Fruit fly (Drosophila melanogaster) whole organism, wandering third instar larva: Measurements from ENCODE around the gene Kdm3.

Experiments
- CG32264 ChIP-seq: fragments of 200-800 bp; sonication (Bioruptor generic); optimal IDR thresholded peaks from 2 replicates; lab custom pipeline; 2016; ENCODE audit warnings: missing biosample characterization, missing genetic modification characterization
- CrebA ChIP-seq: fragments of 200-800 bp; sonication (Bioruptor generic); optimal IDR thresholded peaks from 2 replicates; lab custom pipeline; 2016; ENCODE audit warnings: missing biosample characterization, mild to moderate bottlenecking, missing genetic modification characterization, borderline replicate concordance
- Dfd ChIP-seq: fragments of >200 bp; optimal IDR thresholded peaks from 2 replicates; lab custom pipeline; 2017; ENCODE audit warnings: missing biosample characterization, missing genetic modification characterization
- Dif ChIP-seq: fragments of 200-275, 200-300 bp; sonication (Bioruptor generic); optimal IDR thresholded peaks from 2 replicates; lab custom pipeline; 2018; ENCODE audit warnings: missing biosample characterization, missing genetic modification characterization; ENCODE audit not compliant: partially characterized antibody
- GATAd ChIP-seq: sonication (Bioruptor generic); optimal IDR thresholded peaks from 2 replicates; lab custom pipeline; 2016; ENCODE audit warnings: missing biosample characterization, missing genetic modification characterization
- Hnf4 ChIP-seq: fragments of 200-800 bp; sonication (Bioruptor generic); optimal IDR thresholded peaks from 2 replicates; lab custom pipeline; 2016; ENCODE audit warnings: missing biosample characterization, mild to moderate bottlenecking, missing genetic modification characterization
- Mio ChIP-seq: sonication (Bioruptor generic); optimal IDR thresholded peaks from 2 replicates; lab custom pipeline; 2016; ENCODE audit warnings: missing biosample characterization, missing genetic modification characterization
- Myc ChIP-seq: fragments of >200 bp; optimal IDR thresholded peaks from 2 replicates; lab custom pipeline; 2017
- Rel ChIP-seq, 2 experiments: fragments of 200-800 bp; sonication (Bioruptor generic) in 1 of 2; optimal IDR thresholded peaks; 2 replicates in 1 of 2; 3 replicates in 1 of 2; lab custom pipeline; 2016 to 2019; ENCODE audit warnings: mild to moderate bottlenecking in 2 of 2, missing biosample characterization in 2 of 2, missing genetic modification characterization in 2 of 2, moderate library complexity in 1 of 2
- Sp1 ChIP-seq: fragments of 200-800 bp; sonication (Bioruptor generic); optimal IDR thresholded peaks from 3 replicates; lab custom pipeline; 2019; ENCODE audit warnings: missing biosample characterization, mild to moderate bottlenecking, missing genetic modification characterization, moderate library complexity
- Vsx2 ChIP-seq: fragments of 200-300, 225-300 bp; sonication (Bioruptor generic); optimal IDR thresholded peaks from 2 replicates; lab custom pipeline; 2018; ENCODE audit warnings: missing biosample characterization, missing genetic modification characterization; ENCODE audit not compliant: partially characterized antibody
- br ChIP-seq: fragments of 200-800 bp; sonication (Bioruptor generic); optimal IDR thresholded peaks from 2 replicates; lab custom pipeline; 2016; ENCODE audit warnings: missing biosample characterization, missing genetic modification characterization
- dl ChIP-seq, 2 experiments: fragments of 175-275, 200-275 bp in 1 of 2; fragments of 200-275 bp in 1 of 2; sonication (Bioruptor generic); optimal IDR thresholded peaks; lab custom pipeline; 2018; ENCODE audit warnings: mild to moderate bottlenecking in 2 of 2, missing biosample characterization in 2 of 2, missing genetic modification characterization in 2 of 2, moderate library complexity in 2 of 2; ENCODE audit not compliant: partially characterized antibody in 2 of 2, insufficient read depth in 1 of 2
- foxo ChIP-seq, 2 experiments: fragments of 200-800 bp; sonication (Bioruptor generic); optimal IDR thresholded peaks; 2 replicates in 1 of 2; 3 replicates in 1 of 2; lab custom pipeline; 2016 to 2017; ENCODE audit warnings: missing biosample characterization in 2 of 2, missing genetic modification characterization in 2 of 2
- fru ChIP-seq: fragments of 200-800 bp; sonication (Bioruptor generic); optimal IDR thresholded peaks from 3 replicates; lab custom pipeline; 2016; ENCODE audit warnings: missing biosample characterization, mild to moderate bottlenecking, missing genetic modification characterization
- h ChIP-seq: fragments of 200-800 bp; sonication (Bioruptor generic); optimal IDR thresholded peaks from 3 replicates; lab custom pipeline; 2016; ENCODE audit warnings: missing biosample characterization, mild to moderate bottlenecking, missing genetic modification characterization
- jim ChIP-seq: fragments of 175-275, 200-325 bp; sonication (Bioruptor generic); optimal IDR thresholded peaks from 2 replicates; lab custom pipeline; 2016; ENCODE audit warnings: missing biosample characterization, mild to moderate bottlenecking, missing genetic modification characterization
- lola ChIP-seq: fragments of >200 bp; optimal IDR thresholded peaks from 2 replicates; lab custom pipeline; 2017; ENCODE audit warnings: missing biosample characterization, missing genetic modification characterization
- pan ChIP-seq: fragments of >200 bp; optimal IDR thresholded peaks from 2 replicates; lab custom pipeline; 2017
- psq ChIP-seq: fragments of 200-800 bp; sonication (Bioruptor generic); optimal IDR thresholded peaks from 3 replicates; lab custom pipeline; 2017; ENCODE audit warnings: missing biosample characterization, mild to moderate bottlenecking, missing genetic modification characterization, moderate library complexity
- sv ChIP-seq: fragments of 200-800 bp; sonication (Bioruptor generic); optimal IDR thresholded peaks from 3 replicates; lab custom pipeline; 2016; ENCODE audit warnings: missing biosample characterization, missing genetic modification characterization
- tai ChIP-seq: sonication (Bioruptor generic); optimal IDR thresholded peaks from 2 replicates; lab custom pipeline; 2016; ENCODE audit warnings: missing biosample characterization, missing genetic modification characterization
- woc ChIP-seq: sonication (Bioruptor generic); optimal IDR thresholded peaks from 2 replicates; lab custom pipeline; 2016; ENCODE audit warnings: missing biosample characterization, mild to moderate bottlenecking, missing genetic modification characterization

The Kdm3 gene

DNA sequence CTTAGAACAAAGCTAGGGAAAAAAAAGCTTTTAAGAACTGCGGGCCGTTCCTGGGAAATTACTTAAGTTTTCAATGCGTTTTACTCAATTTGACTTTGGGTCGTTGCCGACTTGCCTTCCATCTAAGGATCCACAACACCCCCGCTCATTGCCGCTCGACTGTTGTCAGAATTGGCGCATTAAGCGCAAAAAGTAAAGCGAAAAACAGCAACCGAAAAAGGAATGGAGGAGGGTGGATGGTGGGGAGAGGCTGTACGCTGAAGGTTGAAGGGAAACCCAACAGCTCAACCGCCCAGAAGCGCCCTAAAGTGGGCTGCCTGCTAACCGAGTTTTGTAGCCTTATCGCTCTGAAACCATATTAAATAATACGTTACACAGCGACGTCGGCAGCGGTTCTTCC, 28.2 kb upstream of the Kdm3 start:
- no peak for TF ChIP-seq GATAd (GFP tag; lab: Kevin White, UChicago)
- no peak for TF ChIP-seq Dfd (GFP tag; lab: Kevin White, UChicago)
- no peak for TF ChIP-seq Mio
- TF ChIP-seq psq (GFP tag; lab: Kevin White, UChicago), result no peak

- TF ChIP-seq tai (GFP tag; lab: Kevin White, UChicago), result peak; percentile 1
- TF ChIP-seq Hnf4, result no peak
- TF ChIP-seq sv, result no peak
- TF ChIP-seq Mio, result no peak
- TF ChIP-seq, all 38 proteins: peak for 1
These were observed 27.8 kb upstream of the Kdm3 start for dm6 chr3R:9487961-9488360.

DNA sequence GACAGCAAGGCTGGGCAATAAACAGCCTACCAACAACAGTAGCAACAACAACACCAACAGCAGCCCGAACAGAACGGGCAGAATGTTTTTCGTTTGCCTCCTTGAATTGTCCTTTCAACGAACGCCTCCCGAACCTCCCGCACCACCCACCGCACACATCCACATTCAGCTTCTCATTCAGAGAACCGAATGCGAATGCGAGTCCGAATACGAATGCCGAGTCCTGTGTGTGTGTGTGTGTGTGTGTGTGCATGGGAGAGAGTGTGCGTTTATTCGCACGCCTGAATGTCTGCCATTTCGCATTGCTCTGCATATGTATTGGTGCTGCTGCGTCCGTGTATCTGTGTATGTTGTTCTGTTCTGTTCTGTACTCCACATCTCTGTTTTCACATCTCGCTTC, 27.3 kb upstream of the Kdm3 start:
- peak; percentile 86 for TF ChIP-seq Dfd (GFP tag; lab: Kevin White, UChicago)
- TF ChIP-seq h (GFP tag; lab: Kevin White, UChicago), result no peak
- TF ChIP-seq Vsx2 (GFP tag; lab: Kevin White, UChicago), result no peak

DNA sequence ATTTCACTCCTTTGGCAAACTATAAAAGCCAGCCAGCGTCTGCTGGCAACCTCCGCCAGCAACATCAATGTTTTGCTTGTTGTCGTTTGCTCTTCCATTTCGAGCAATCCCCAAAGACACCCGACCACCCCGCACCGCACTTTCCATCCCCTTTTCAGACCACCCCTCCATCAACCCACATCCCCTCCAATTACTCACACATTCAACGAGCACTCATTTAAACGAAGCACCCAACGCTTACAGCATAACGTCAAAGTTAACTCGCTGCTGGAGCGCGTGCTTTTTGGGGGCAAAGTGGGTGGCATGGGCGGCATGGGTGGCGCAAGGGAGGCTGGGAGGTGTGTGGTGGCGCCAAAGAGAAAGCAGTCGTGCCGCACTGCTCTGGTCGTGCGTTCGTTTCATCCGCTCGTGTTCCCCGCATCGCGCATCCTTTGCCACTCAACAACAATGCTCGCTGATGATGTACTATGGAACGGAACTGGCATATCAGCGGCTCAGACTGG, 24.7 kb upstream of the Kdm3 start:
- TF ChIP-seq CG32264 (GFP tag; lab: Kevin White, UChicago), result no peak
- TF ChIP-seq Myc (lab: Kevin White, UChicago), result no peak
- TF ChIP-seq psq (GFP tag; lab: Kevin White, UChicago), result no peak
- TF ChIP-seq Rel (GFP tag; optimal IDR thresholded peaks at IDR 0.05; lab: Kevin White, UChicago), result no peak
- TF ChIP-seq Rel (tag; optimal IDR thresholded peaks at IDR 0.05; lab: Kevin White, UChicago), result no peak
- no peak for TF ChIP-seq woc (GFP tag; lab: Kevin White, UChicago)
- no peak for TF ChIP-seq Sp1
- no peak for TF ChIP-seq lola (GFP tag; lab: Kevin White, UChicago)
- no peak for TF ChIP-seq Vsx2 (GFP tag; lab: Kevin White, UChicago)

DNA sequence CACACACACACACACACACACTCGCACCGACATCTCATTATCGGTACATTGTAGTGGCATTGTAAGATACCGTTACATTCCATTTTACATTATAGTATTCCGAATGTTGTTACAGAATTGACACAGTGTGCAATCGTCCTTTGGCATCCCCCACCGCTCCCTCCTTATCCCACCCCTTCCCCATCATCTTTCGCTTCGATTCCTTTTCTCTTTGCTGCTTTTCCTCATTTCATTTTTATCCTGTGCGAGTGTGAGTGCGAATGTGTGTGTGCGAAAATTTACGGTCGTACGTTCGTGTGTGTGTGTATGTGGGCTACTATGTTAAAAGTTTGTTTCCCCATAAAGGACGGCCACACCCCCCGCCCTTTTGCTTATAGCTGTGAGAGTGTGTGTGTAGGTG, 23.7 kb upstream of the Kdm3 start:
- TF ChIP-seq pan (lab: Kevin White, UChicago) (no peak), CrebA (GFP tag; lab: Kevin White, UChicago) (no peak)

DNA sequence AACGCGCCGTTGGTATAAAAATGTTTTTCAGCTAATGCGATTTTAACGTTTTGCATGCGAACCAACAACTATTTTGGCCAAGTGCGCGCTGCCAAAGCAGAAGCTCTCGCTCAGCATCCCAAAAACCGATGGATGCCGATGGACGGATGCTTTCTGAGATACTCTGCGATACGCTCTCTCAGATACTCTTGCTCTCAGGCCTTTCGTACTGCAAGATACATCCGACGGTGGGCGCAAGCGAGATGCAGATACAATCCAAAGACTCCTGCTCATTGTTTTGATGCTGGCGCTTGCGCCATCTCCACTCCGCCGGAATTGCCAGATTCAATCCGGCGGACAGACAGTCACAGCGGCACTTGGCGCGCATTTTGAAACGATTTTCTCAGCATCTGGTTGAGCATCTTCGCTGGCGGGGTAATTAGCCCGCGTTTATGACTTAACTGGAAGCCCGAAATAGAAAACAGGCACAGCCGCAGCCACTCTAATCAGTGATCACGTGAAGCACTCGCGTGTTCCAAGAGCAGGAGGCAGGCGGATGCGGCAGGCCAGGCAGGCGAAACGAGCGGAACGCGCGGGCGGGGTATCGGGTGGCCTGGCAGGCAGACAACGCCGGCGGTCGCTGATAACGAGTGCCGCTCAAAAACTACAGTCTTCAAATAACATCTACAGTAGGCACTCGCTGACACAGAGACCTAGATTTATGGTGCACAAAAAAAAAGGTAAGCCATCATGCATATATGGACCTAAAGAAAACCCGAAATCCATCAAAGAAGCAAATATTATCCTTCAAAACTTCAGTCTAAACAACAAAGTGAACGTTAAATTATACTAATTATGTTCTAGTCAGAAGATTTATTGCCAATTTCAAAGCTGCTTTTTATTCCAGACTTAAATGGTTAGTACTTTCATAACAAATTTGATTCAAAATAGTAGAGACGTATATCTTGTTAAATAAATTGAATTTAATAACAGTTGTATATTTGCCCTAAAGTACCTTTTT, 21.9 kb upstream of the Kdm3 start, which contains the start of gene CG16779:
CG16779 (minus strand) TSS at position 51 of the 1,000 bp plus-strand sequence.
- TF ChIP-seq foxo (GFP tag; optimal IDR thresholded peaks at IDR 0.05; lab: Kevin White, UChicago) (peak in 1 of 2 experiments; percentile 24), dl (GFP tag; optimal IDR thresholded peaks at IDR 0.05; lab: Kevin White, UChicago; ENCODE audit: insufficient read depth in 1 of 2, partially characterized antibody in 2 of 2) (peak in 1 of 2 experiments; percentile 46), Dif (GFP tag; lab: Kevin White, UChicago) (peak; percentile 36), jim (GFP tag; lab: Kevin White, UChicago) (no peak), Vsx2 (GFP tag; lab: Kevin White, UChicago) (peak; percentile 13), Dfd (GFP tag; lab: Kevin White, UChicago) (no peak), fru (GFP tag; lab: Kevin White, UChicago) (peak; percentile 7), br (GFP tag; lab: Kevin White, UChicago) (peak; percentile 9)
- TF ChIP-seq, all 38 proteins: peak for 6

DNA sequence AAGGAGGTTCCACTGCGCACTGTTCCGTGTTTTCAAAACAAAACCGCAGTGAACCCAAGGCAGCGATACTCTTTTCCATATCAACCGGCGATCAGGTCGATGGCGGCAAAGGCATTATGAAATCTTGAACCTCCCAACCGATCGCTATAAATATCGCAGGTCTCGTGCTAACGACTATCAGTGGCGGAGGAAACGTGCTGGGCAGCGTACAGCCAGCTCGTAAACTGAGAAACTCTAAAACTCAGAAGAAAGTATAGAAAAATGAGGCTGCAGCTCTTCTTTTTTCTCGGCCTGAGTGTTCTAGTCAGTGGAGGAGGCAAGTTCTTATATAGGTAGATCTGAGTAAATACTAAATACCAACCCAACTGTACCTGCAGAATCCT, 21.2 kb upstream of the Kdm3 start, which contains the start of gene phu:
phu (plus strand) TSS at position 175 of the 383 bp plus-strand sequence.
- no peak for TF ChIP-seq Vsx2 (GFP tag; lab: Kevin White, UChicago)
